Worm (Caenorhabditis elegans) whole organism, L1 larva: Measurements from ENCODE around the gene spig-9.
A peak's percentile ranks its signal among the peaks of the same experiment; 100 is the strongest.

ENCODE experiments used
- blmp-1 ChIP-seq: fragments of 150-350 bp; optimal IDR thresholded peaks from 2 replicates; lab custom pipeline; 2014; ENCODE audit warnings: missing biosample characterization, missing genetic modification characterization
- ceh-63 ChIP-seq: fragments of 200-800 bp; sonication (Bioruptor generic); optimal IDR thresholded peaks from 2 replicates; lab custom pipeline; 2018; ENCODE audit warnings: mild to moderate bottlenecking, missing genetic modification characterization, missing compliant biosample characterization
- ceh-82 ChIP-seq, 3 experiments: fragments of 150-350 bp in 1 of 3; sonication (generic microtip) in 2 of 3; optimal IDR thresholded peaks; 2 replicates each; lab custom pipeline; 2014 to 2017; ENCODE audit warnings: missing biosample characterization in 3 of 3, missing genetic modification characterization in 3 of 3
- ceh-90 ChIP-seq: sonication (generic microtip); optimal IDR thresholded peaks from 2 replicates; lab custom pipeline; 2016; ENCODE audit warnings: missing genetic modification characterization, missing compliant biosample characterization
- dpl-1 ChIP-seq, 3 experiments: fragments of 150-350 bp in 2 of 3; sonication (generic microtip) in 1 of 3; optimal IDR thresholded peaks; 2 replicates each; lab custom pipeline; 2014 to 2017; ENCODE audit warnings: missing biosample characterization in 3 of 3, missing genetic modification characterization in 3 of 3, missing genetic modification reagents in 3 of 3
- dsc-1 ChIP-seq: sonication (generic microtip); optimal IDR thresholded peaks from 2 replicates; lab custom pipeline; 2016; ENCODE audit warnings: mild to moderate bottlenecking, missing genetic modification characterization, missing compliant biosample characterization
- efl-1 ChIP-seq, 4 experiments: fragments of 150-350 bp; optimal IDR thresholded peaks in 3 of 4; peaks in 1 of 4; 1 replicate in 1 of 4; 2 replicates in 3 of 4; lab custom pipeline; 2014; ENCODE audit warnings: missing biosample characterization in 2 of 4, missing genetic modification characterization in 2 of 4, missing genetic modification reagents in 2 of 4
- egl-13 ChIP-seq: sonication (generic microtip); optimal IDR thresholded peaks from 2 replicates; lab custom pipeline; 2016; ENCODE audit warnings: missing genotype, missing genetic modification reagents, missing genetic modification characterization, missing compliant biosample characterization
- elt-3 ChIP-seq, 6 experiments: fragments of 150-350 bp in 1 of 6; sonication (generic microtip); optimal IDR thresholded peaks; 2 replicates each; lab custom pipeline; 2017 to 2018; ENCODE audit warnings: missing biosample characterization in 6 of 6, missing genetic modification characterization in 6 of 6, inconsistent platforms in 1 of 6
- fkh-10 ChIP-seq: sonication (generic microtip); optimal IDR thresholded peaks from 2 replicates; lab custom pipeline; 2017; ENCODE audit warnings: missing biosample characterization, missing genetic modification reagents, missing genetic modification characterization
- fkh-4 ChIP-seq: sonication (generic microtip); optimal IDR thresholded peaks from 2 replicates; lab custom pipeline; 2016; ENCODE audit warnings: missing compliant biosample characterization, missing genetic modification characterization, borderline replicate concordance
- grh-1 ChIP-seq: fragments of 200-800 bp; sonication (Bioruptor generic); IDR thresholded peaks from 2 replicates; pipeline ENCODE4 v1.3.6; 2022; ENCODE audit warnings: missing genetic modification reagents, missing genetic modification characterization, missing compliant biosample characterization
- irx-1 ChIP-seq: sonication (generic microtip); optimal IDR thresholded peaks from 2 replicates; lab custom pipeline; 2016; ENCODE audit warnings: missing genetic modification characterization, missing compliant biosample characterization
- lin-13 ChIP-seq: fragments of 150-350 bp; optimal IDR thresholded peaks from 2 replicates; lab custom pipeline; 2014; ENCODE audit warnings: missing biosample characterization, missing genetic modification reagents, missing genetic modification characterization
- lin-15B ChIP-seq: fragments of 150-350 bp; sonication (generic microtip); optimal IDR thresholded peaks from 3 replicates; lab custom pipeline; 2014; ENCODE audit warnings: missing biosample characterization, missing genetic modification characterization
- lin-35 ChIP-seq, 2 experiments: fragments of 150-350 bp; optimal IDR thresholded peaks; 2 replicates each; lab custom pipeline; 2014; ENCODE audit warnings: missing biosample characterization in 2 of 2, missing genetic modification characterization in 2 of 2, missing genetic modification reagents in 2 of 2
- lin-39 ChIP-seq: fragments of 150-350 bp; optimal IDR thresholded peaks from 2 replicates; lab custom pipeline; 2014; ENCODE audit warnings: missing biosample characterization, missing genetic modification reagents, missing genetic modification characterization
- lir-3 ChIP-seq: sonication (generic microtip); optimal IDR thresholded peaks from 2 replicates; lab custom pipeline; 2016; ENCODE audit warnings: mild to moderate bottlenecking, missing genetic modification characterization, moderate library complexity, missing compliant biosample characterization; ENCODE audit not compliant: poor library complexity
- lsy-2 ChIP-seq, 2 experiments: fragments of 150-350 bp; optimal IDR thresholded peaks; 2 replicates each; lab custom pipeline; 2014; ENCODE audit warnings: missing biosample characterization in 2 of 2, missing genetic modification characterization in 2 of 2
- mab-9 ChIP-seq: fragments of 200-800 bp; sonication (Bioruptor generic); IDR thresholded peaks from 2 replicates; pipeline ENCODE4 v1.3.6; 2022; ENCODE audit warnings: missing genetic modification reagents, missing genetic modification characterization, missing compliant biosample characterization
- mdl-1 ChIP-seq, 2 experiments: fragments of 150-350 bp; optimal IDR thresholded peaks; 2 replicates each; lab custom pipeline; 2014 to 2017; ENCODE audit warnings: missing biosample characterization in 2 of 2, missing genetic modification characterization in 2 of 2, inconsistent platforms in 1 of 2
- mep-1 ChIP-seq: fragments of 150-350 bp; optimal IDR thresholded peaks from 2 replicates; lab custom pipeline; 2014; ENCODE audit warnings: missing biosample characterization, missing genetic modification characterization
- nhr-20 ChIP-seq: sonication (generic microtip); optimal IDR thresholded peaks from 2 replicates; lab custom pipeline; 2016; ENCODE audit warnings: mild to moderate bottlenecking, missing genetic modification characterization, missing compliant biosample characterization
- nhr-47 ChIP-seq: sonication (generic microtip); optimal IDR thresholded peaks from 2 replicates; lab custom pipeline; 2016; ENCODE audit warnings: mild to moderate bottlenecking, missing genetic modification characterization, moderate library complexity, missing compliant biosample characterization
- nhr-71 ChIP-seq: sonication (generic microtip); optimal IDR thresholded peaks from 2 replicates; lab custom pipeline; 2016; ENCODE audit warnings: mild to moderate bottlenecking, missing genetic modification characterization, moderate library complexity, missing compliant biosample characterization
- nhr-85 ChIP-seq: sonication (generic microtip); peaks from one replicate; lab custom pipeline; 2016; ENCODE audit warnings: missing genetic modification characterization, inconsistent platforms, missing compliant biosample characterization
- nhr-90 ChIP-seq: sonication (generic microtip); optimal IDR thresholded peaks from 2 replicates; lab custom pipeline; 2016; ENCODE audit warnings: mild to moderate bottlenecking, missing genetic modification characterization, missing compliant biosample characterization; ENCODE audit not compliant: poor library complexity
- rnt-1 ChIP-seq: sonication (generic microtip); optimal IDR thresholded peaks from 2 replicates; lab custom pipeline; 2016; ENCODE audit warnings: mild to moderate bottlenecking, missing genetic modification characterization, moderate library complexity, missing compliant biosample characterization
- snpc-4 ChIP-seq: fragments of 150-350 bp; optimal IDR thresholded peaks from 2 replicates; lab custom pipeline; 2014; ENCODE audit warnings: missing biosample characterization, missing genetic modification characterization
- snu-23 ChIP-seq: sonication (generic microtip); optimal IDR thresholded peaks from 2 replicates; lab custom pipeline; 2016; ENCODE audit warnings: missing genetic modification characterization, missing compliant biosample characterization
- sptf-1 ChIP-seq: fragments of 150-350 bp; optimal IDR thresholded peaks from 2 replicates; lab custom pipeline; 2014; ENCODE audit warnings: missing biosample characterization, missing genetic modification characterization
- sup-37 ChIP-seq: fragments of 200-800 bp; sonication (Bioruptor generic); optimal IDR thresholded peaks from 2 replicates; lab custom pipeline; 2018; ENCODE audit warnings: mild to moderate bottlenecking, missing genetic modification characterization, missing compliant biosample characterization
- swsn-7 ChIP-seq: sonication (generic microtip); optimal IDR thresholded peaks from 2 replicates; lab custom pipeline; 2016; ENCODE audit warnings: missing genetic modification characterization, missing compliant biosample characterization
- tbx-2 ChIP-seq: sonication (generic microtip); optimal IDR thresholded peaks from 2 replicates; lab custom pipeline; 2016; ENCODE audit warnings: missing genetic modification characterization, missing compliant biosample characterization
- unc-130 ChIP-seq: fragments of 150-350 bp; optimal IDR thresholded peaks from 2 replicates; lab custom pipeline; 2017; ENCODE audit warnings: missing biosample characterization, missing genetic modification characterization, inconsistent platforms
- xbp-1 ChIP-seq: sonication (generic microtip); optimal IDR thresholded peaks from 2 replicates; lab custom pipeline; 2016; ENCODE audit warnings: missing genetic modification characterization, missing compliant biosample characterization
- zip-4 ChIP-seq: fragments of 200-800 bp; sonication (Bioruptor generic); optimal IDR thresholded peaks from 2 replicates; lab custom pipeline; 2018; ENCODE audit warnings: mild to moderate bottlenecking, missing genetic modification characterization, moderate library complexity, missing compliant biosample characterization
- ztf-4 ChIP-seq: fragments of 150-350 bp; optimal IDR thresholded peaks from 2 replicates; lab custom pipeline; 2014; ENCODE audit warnings: missing biosample characterization, missing genetic modification characterization

The spig-9 gene

DNA sequence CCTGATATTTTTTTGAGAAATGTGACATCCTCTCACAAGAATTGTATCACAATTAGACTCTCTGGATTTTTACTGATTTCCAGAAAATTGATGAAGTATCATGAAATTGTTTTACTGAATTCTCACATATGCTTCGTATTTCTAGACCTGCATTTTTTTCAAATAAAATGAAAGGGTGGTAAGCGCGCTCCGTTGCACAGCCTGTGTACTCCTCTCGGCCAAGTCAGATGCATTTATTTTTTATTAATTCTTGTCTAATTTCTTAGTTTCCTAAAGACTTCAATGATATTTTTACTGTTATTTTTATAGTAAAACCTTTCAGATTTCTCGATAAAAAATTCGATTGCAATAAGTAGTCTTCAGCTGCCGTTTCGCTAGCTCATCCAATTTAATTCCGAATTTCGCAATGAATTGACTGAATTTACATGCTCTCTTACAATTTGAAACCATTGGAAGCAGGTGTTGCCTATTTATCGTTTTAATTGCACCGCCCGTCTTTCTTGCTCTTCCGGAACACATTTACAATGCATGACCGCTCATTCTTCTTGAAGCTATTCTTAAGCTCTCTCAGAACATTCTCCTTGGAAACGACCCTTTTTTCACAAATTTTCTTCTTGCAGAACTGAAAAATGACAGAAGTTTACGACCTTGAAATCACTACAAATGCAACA is 20.0 kb downstream of the spig-9 start, which contains the start of gene tbcb-1:
TSS of gene tbcb-1 (plus strand) at position 621 of the 671 bp plus-strand sequence.
- TF ChIP-seq snu-23 (GFP tag; lab: Kevin White, UChicago) (peak; percentile 56), unc-130 (tag; lab: Kevin White, UChicago) (no peak), lin-35 (GFP tag; optimal IDR thresholded peaks at IDR 0.05; lab: Kevin White, UChicago) (peak; percentile 47 to 52), nhr-85 (tag; lab: Kevin White, UChicago) (peak; percentile 32), egl-13 (tag; lab: Kevin White, UChicago) (peak; percentile 26), nhr-90 (tag; lab: Kevin White, UChicago) (peak; percentile 37), tbx-2 (tag; lab: Kevin White, UChicago) (peak; percentile 37), mep-1 (peak; percentile 63), nhr-47 (tag; lab: Kevin White, UChicago) (peak; percentile 67), lin-39 (tag; lab: Kevin White, UChicago) (no peak), zip-4 (no peak), efl-1 (optimal IDR thresholded peaks at IDR 0.05; lab: Kevin White, UChicago) (peak; percentile 46 to 66), efl-1 (GFP tag; optimal IDR thresholded peaks at IDR 0.05 in 1 of 2; lab: Kevin White, UChicago) (peak; percentile 58 to 95), nhr-20 (peak; percentile 60), lsy-2 (tag; optimal IDR thresholded peaks at IDR 0.05; lab: Kevin White, UChicago) (peak; percentile 46 to 53), rnt-1 (tag; lab: Kevin White, UChicago) (peak; percentile 58), mab-9 (GFP tag; lab: Robert Waterston, UW) (no peak), swsn-7 (tag; lab: Kevin White, UChicago) (peak; percentile 57), mdl-1 (tag; optimal IDR thresholded peaks at IDR 0.05; lab: Kevin White, UChicago) (no peak), lir-3 (tag; lab: Kevin White, UChicago) (peak; percentile 29), blmp-1 (tag; lab: Kevin White, UChicago) (peak; percentile 37), nhr-71 (tag; lab: Kevin White, UChicago) (peak; percentile 66), ceh-82 (tag; optimal IDR thresholded peaks at IDR 0.05; lab: Kevin White, UChicago) (peak in 2 of 3 experiments; percentile 35), elt-3 (tag; optimal IDR thresholded peaks at IDR 0.05; lab: Kevin White, UChicago) (no peak), ceh-90 (tag; lab: Kevin White, UChicago) (no peak), dpl-1 (GFP tag; optimal IDR thresholded peaks at IDR 0.05; lab: Kevin White, UChicago) (peak; percentile 33 to 74 (median 65)), irx-1 (tag; lab: Kevin White, UChicago) (peak; percentile 41), xbp-1 (peak; percentile 46), dsc-1 (tag; lab: Kevin White, UChicago) (peak; percentile 69), lin-15B (tag; lab: Kevin White, UChicago) (peak; percentile 57), fkh-4 (tag; lab: Kevin White, UChicago) (peak; percentile 4), ceh-63 (GFP tag; lab: Kevin White, UChicago) (no peak), snpc-4 (tag; lab: Kevin White, UChicago) (peak; percentile 0), sptf-1 (tag; lab: Kevin White, UChicago) (no peak)

DNA sequence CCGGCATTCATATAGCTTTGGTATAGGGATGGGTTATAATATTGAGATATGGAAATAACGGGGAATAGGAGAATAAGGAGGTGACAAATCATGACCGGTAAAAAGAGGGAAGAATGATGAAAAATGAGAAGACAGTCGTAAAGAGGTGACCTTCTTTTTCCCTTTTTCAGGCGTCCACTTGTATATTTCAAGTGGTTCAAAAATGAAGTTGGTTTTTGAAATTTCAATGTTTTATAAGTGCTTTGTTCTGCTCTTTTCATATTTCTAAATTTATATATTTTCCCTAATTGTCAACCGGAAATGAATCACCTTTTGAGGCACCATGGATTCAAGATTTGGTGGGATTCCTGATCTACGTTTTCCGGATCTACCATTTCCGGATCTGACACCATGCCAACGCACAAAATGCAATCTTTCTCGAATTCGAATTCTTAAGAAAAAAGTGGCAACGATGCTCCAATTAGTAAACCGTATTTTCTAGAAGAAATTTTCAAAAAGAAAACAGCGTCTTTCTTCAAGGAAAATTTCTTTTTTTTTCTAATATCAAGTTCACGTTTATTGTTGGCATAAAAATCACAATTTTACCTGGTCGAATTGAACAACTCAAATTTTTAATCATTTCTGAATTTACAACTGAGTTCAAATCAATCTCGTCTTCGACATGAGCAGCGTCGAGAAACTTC is 22.0 kb downstream of the spig-9 start, which contains the start of the genes F53F4.2 and F53F4.18:
TSS of gene F53F4.2 (minus strand) at position 101 of the 683 bp plus-strand sequence.
TSS of gene F53F4.18 (plus strand) at position 633 of the 683 bp plus-strand sequence.
- TF ChIP-seq sup-37 = no peak
- TF ChIP-seq, all 84 proteins: peak for 0

DNA sequence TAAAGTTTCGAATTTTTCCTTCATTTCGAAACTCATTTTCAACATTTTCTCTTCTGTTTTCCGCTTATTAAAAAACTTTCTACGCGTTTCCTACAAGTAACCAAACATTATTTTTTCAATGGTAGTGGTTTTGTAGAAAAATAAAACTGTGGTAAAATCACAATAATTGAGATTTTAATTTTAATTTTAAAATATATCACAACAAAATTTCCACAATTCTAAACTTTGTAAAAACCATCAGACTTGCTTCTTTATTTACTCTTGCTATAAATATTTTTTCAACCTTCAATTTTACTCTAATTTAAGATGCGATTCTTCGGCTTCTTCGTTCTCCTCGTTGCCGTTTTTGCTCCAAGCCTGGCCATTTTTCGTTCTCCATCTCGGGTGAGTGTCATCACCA is 23.8 kb downstream of the spig-9 start, which contains the start of gene F53F4.17:
TSS of gene F53F4.17 (plus strand) at position 301 of the 400 bp plus-strand sequence.
- no peak for TF ChIP-seq egl-13 (tag; lab: Kevin White, UChicago)
- TF ChIP-seq dpl-1 (GFP tag; optimal IDR thresholded peaks at IDR 0.05; lab: Kevin White, UChicago) = no peak
- no peak for TF ChIP-seq lin-13
- TF ChIP-seq ztf-4 (tag; lab: Kevin White, UChicago) = no peak
- TF ChIP-seq swsn-7 (tag; lab: Kevin White, UChicago) = no peak
- no peak for TF ChIP-seq grh-1 (GFP tag; lab: Robert Waterston, UW)
- TF ChIP-seq fkh-10 (GFP tag; lab: Kevin White, UChicago) = no peak
- TF ChIP-seq, all 84 proteins: peak for 0
